Fruit fly (Drosophila melanogaster): ENCODE data around the gene CG43638.

dm6 chr3L:12060101-12060500 is 15.7 kb downstream of the CG43638 start:
- no peak for TF ChIP-seq CG15710 (tag; optimal IDR thresholded peaks at IDR 0.05)
- TF ChIP-seq gl (tag; optimal IDR thresholded peaks at IDR 0.05) = no peak
- TF ChIP-seq EcR (GFP tag; optimal IDR thresholded peaks at IDR 0.05) = no peak
- no peak for TF ChIP-seq CG17806 (tag; optimal IDR thresholded peaks at IDR 0.05)
- TF ChIP-seq CG9948 (tag; optimal IDR thresholded peaks at IDR 0.05) = no peak

Measured in whole organism, pupa.